Fruit fly (Drosophila melanogaster) whole organism, embryonic: Measurements from ENCODE around the gene Hinfp.

Experiments
- CG10654 ChIP-seq: fragments of 200-800 bp; sonication (Bioruptor generic); optimal IDR thresholded peaks from 2 replicates; lab custom pipeline; 2016; ENCODE audit warnings: missing biosample characterization, missing genetic modification characterization
- CG11456 ChIP-seq: fragments of 200-800 bp; sonication (Bioruptor generic); IDR thresholded peaks from 3 replicates; pipeline ENCODE4 v1.3.6; 2022; ENCODE audit warnings: missing biosample characterization, missing genetic modification characterization
- CG16779 ChIP-seq: fragments of 200-800 bp; sonication (Bioruptor generic); IDR thresholded peaks from 2 replicates; pipeline ENCODE4 v1.3.6; 2022; ENCODE audit warnings: missing biosample characterization, missing genetic modification characterization
- CG16863 ChIP-seq: fragments of 200-800 bp; sonication (Bioruptor generic); optimal IDR thresholded peaks from 3 replicates; lab custom pipeline; 2016; ENCODE audit warnings: missing biosample characterization, missing genetic modification characterization
- CG17359 ChIP-seq: fragments of 200-800 bp; sonication (Bioruptor generic); optimal IDR thresholded peaks from 3 replicates; lab custom pipeline; 2018; ENCODE audit warnings: missing biosample characterization, mild to moderate bottlenecking, missing genetic modification characterization, moderate library complexity
- CG18476 ChIP-seq: fragments of 200-800 bp; sonication (Bioruptor generic); optimal IDR thresholded peaks from 2 replicates; lab custom pipeline; 2016; ENCODE audit warnings: missing biosample characterization, mild to moderate bottlenecking, missing genetic modification characterization
- CG2199 ChIP-seq: fragments of 200-800 bp; sonication (Bioruptor generic); IDR thresholded peaks from 3 replicates; pipeline ENCODE4 v1.3.6; 2022; ENCODE audit warnings: missing biosample characterization, missing genetic modification characterization
- CG2875 ChIP-seq: fragments of 200-800 bp; sonication (Bioruptor generic); optimal IDR thresholded peaks from 2 replicates; lab custom pipeline; 2017; ENCODE audit warnings: missing biosample characterization, mild to moderate bottlenecking, missing genetic modification characterization, missing genetic modification reagents
- CG2889 ChIP-seq: fragments of 200-800 bp; sonication (Bioruptor generic); IDR thresholded peaks from 3 replicates; pipeline ENCODE4 v1.3.6; 2022; ENCODE audit warnings: missing biosample characterization, missing genetic modification characterization
- CG3407 ChIP-seq: fragments of 200-800 bp; sonication (Bioruptor generic); optimal IDR thresholded peaks from 2 replicates; lab custom pipeline; 2018; ENCODE audit warnings: missing biosample characterization, mild to moderate bottlenecking, missing genetic modification characterization
- CG4328 ChIP-seq: fragments of 200-800 bp; sonication (Bioruptor generic); optimal IDR thresholded peaks from 3 replicates; lab custom pipeline; 2017; ENCODE audit warnings: missing biosample characterization, missing genetic modification reagents, missing genetic modification characterization
- CG4360 ChIP-seq: fragments of 200-800 bp; sonication (Bioruptor generic); IDR thresholded peaks from 2 replicates; pipeline ENCODE4 v1.3.6; 2022; ENCODE audit warnings: missing biosample characterization, missing genetic modification characterization
- CG7556 ChIP-seq: fragments of 200-800 bp; sonication (Bioruptor generic); optimal IDR thresholded peaks from 2 replicates; lab custom pipeline; 2017; ENCODE audit warnings: missing biosample characterization, mild to moderate bottlenecking, missing genetic modification characterization
- CG8478 ChIP-seq: fragments of >200 bp; optimal IDR thresholded peaks from 2 replicates; lab custom pipeline; 2018
- CG8924 ChIP-seq: fragments of 200-800 bp; optimal IDR thresholded peaks from 3 replicates; lab custom pipeline; 2019; ENCODE audit warnings: missing biosample characterization, mild to moderate bottlenecking, missing genetic modification characterization, moderate library complexity
- Camta ChIP-seq: fragments of 200-800 bp; sonication (Bioruptor generic); optimal IDR thresholded peaks from 2 replicates; lab custom pipeline; 2016; ENCODE audit warnings: missing biosample characterization, missing genetic modification characterization
- E2f1 ChIP-seq: fragments of 200-800 bp; sonication (Bioruptor generic); IDR thresholded peaks from 2 replicates; pipeline ENCODE4 v1.3.6; 2022; ENCODE audit warnings: missing biosample characterization, missing genetic modification characterization
- ERR ChIP-seq: fragments of 200-800 bp; sonication (Bioruptor generic); optimal IDR thresholded peaks from 2 replicates; lab custom pipeline; 2016; ENCODE audit warnings: missing biosample characterization, missing genetic modification characterization
- Ets97D ChIP-seq: fragments of 200-800 bp; sonication (Bioruptor generic); optimal IDR thresholded peaks from 3 replicates; lab custom pipeline; 2016; ENCODE audit warnings: missing biosample characterization, missing genetic modification characterization
- Gug ChIP-seq: fragments of 200-800 bp; sonication (Bioruptor generic); IDR thresholded peaks from 4 replicates; pipeline ENCODE4 v1.3.6; 2022; ENCODE audit warnings: missing biosample characterization, missing genetic modification characterization
- H2.0 ChIP-seq: fragments of 200-800 bp; sonication (Bioruptor generic); IDR thresholded peaks from 2 replicates; pipeline ENCODE4 v1.3.6; 2022; ENCODE audit warnings: missing biosample characterization, missing genetic modification characterization
- Hmx ChIP-seq: fragments of 200-800 bp; sonication (Bioruptor generic); optimal IDR thresholded peaks from 2 replicates; lab custom pipeline; 2016; ENCODE audit warnings: missing biosample characterization, missing genetic modification characterization
- Hr51 ChIP-seq, 2 experiments: fragments of 200-800 bp; sonication (Bioruptor generic); optimal IDR thresholded peaks; 2 replicates in 1 of 2; 3 replicates in 1 of 2; lab custom pipeline; 2016 to 2018; ENCODE audit warnings: missing biosample characterization in 2 of 2, missing genetic modification characterization in 2 of 2, mild to moderate bottlenecking in 1 of 2, moderate library complexity in 1 of 2
- Lhr ChIP-seq: fragments of 200-800 bp; sonication (Bioruptor generic); optimal IDR thresholded peaks from 3 replicates; lab custom pipeline; 2017; ENCODE audit warnings: mild to moderate bottlenecking, missing biosample characterization, missing genetic modification reagents, missing genetic modification characterization
- NC2β ChIP-seq: fragments of 200-800 bp; sonication (Bioruptor generic); optimal IDR thresholded peaks from 2 replicates; lab custom pipeline; 2016; ENCODE audit warnings: missing biosample characterization, missing genetic modification characterization
- Ptx1 ChIP-seq: fragments of 200-800 bp; sonication (Bioruptor generic); IDR thresholded peaks from 2 replicates; pipeline ENCODE4 v1.3.6; 2022; ENCODE audit warnings: missing biosample characterization, missing genetic modification characterization
- Rfx ChIP-seq: fragments of 200-800 bp; sonication (Bioruptor generic); IDR thresholded peaks from 2 replicates; pipeline ENCODE4 v1.3.6; 2022; ENCODE audit warnings: missing biosample characterization, missing genetic modification characterization
- Spps ChIP-seq: fragments of 200-800 bp; sonication (Bioruptor generic); optimal IDR thresholded peaks from 2 replicates; lab custom pipeline; 2018; ENCODE audit warnings: missing biosample characterization, mild to moderate bottlenecking, missing genetic modification characterization
- ac ChIP-seq: fragments of 200-800 bp; sonication (Bioruptor generic); optimal IDR thresholded peaks from 3 replicates; lab custom pipeline; 2017; ENCODE audit warnings: missing biosample characterization, mild to moderate bottlenecking, missing genetic modification characterization
- ap ChIP-seq: fragments of 200-800 bp; sonication (Bioruptor generic); IDR thresholded peaks from 2 replicates; pipeline ENCODE4 v1.3.6; 2022; ENCODE audit warnings: missing biosample characterization, missing genetic modification characterization
- az2 ChIP-seq: fragments of 200-800 bp; sonication (Bioruptor generic); optimal IDR thresholded peaks from 3 replicates; lab custom pipeline; 2016; ENCODE audit warnings: missing biosample characterization, missing genetic modification characterization
- chinmo ChIP-seq: fragments of 200-800 bp; sonication (Bioruptor generic); IDR thresholded peaks from 4 replicates; pipeline ENCODE4 v1.3.6; 2022; ENCODE audit warnings: missing biosample characterization, missing genetic modification characterization; ENCODE audit not compliant: partially characterized antibody
- corto ChIP-seq: fragments of 200-800 bp; sonication (Bioruptor generic); optimal IDR thresholded peaks from 2 replicates; lab custom pipeline; 2016; ENCODE audit warnings: missing biosample characterization, mild to moderate bottlenecking, missing genetic modification characterization, moderate library complexity
- da ChIP-seq: fragments of 200-800 bp; sonication (Bioruptor generic); optimal IDR thresholded peaks from 2 replicates; lab custom pipeline; 2016; ENCODE audit warnings: missing biosample characterization, missing genetic modification characterization
- dimm ChIP-seq: fragments of 200-800 bp; sonication (Bioruptor generic); IDR thresholded peaks from 2 replicates; pipeline ENCODE4 v1.3.6; 2022; ENCODE audit warnings: missing biosample characterization, missing genetic modification characterization
- gce ChIP-seq: fragments of 200-800 bp; sonication (Bioruptor generic); IDR thresholded peaks from 3 replicates; pipeline ENCODE4 v1.3.6; 2022; ENCODE audit warnings: missing biosample characterization, missing genetic modification characterization
- gt ChIP-seq: fragments of 200-800 bp; sonication (Bioruptor generic); IDR thresholded peaks from 2 replicates; pipeline ENCODE4 v1.3.6; 2022; ENCODE audit warnings: missing biosample characterization, missing genetic modification characterization
- jigr1 ChIP-seq: fragments of 200-800 bp; sonication (Bioruptor generic); IDR thresholded peaks from 3 replicates; pipeline ENCODE4 v1.3.6; 2022; ENCODE audit warnings: missing biosample characterization, missing genetic modification characterization
- nau ChIP-seq: fragments of 200-800 bp; sonication (Bioruptor generic); optimal IDR thresholded peaks from 3 replicates; lab custom pipeline; 2017; ENCODE audit warnings: missing biosample characterization, mild to moderate bottlenecking, missing genetic modification characterization, missing genetic modification reagents
- nom ChIP-seq: fragments of 200-800 bp; sonication (Bioruptor generic); optimal IDR thresholded peaks from 2 replicates; lab custom pipeline; 2017; ENCODE audit warnings: missing biosample characterization, missing genetic modification characterization, mild to moderate bottlenecking, moderate library complexity, missing genetic modification reagents
- p53 ChIP-seq: fragments of 200-800 bp; sonication (Bioruptor generic); optimal IDR thresholded peaks from 2 replicates; lab custom pipeline; 2016; ENCODE audit warnings: missing biosample characterization, missing genetic modification characterization
- pfk ChIP-seq: fragments of 200-800 bp; sonication (Bioruptor generic); optimal IDR thresholded peaks from 2 replicates; lab custom pipeline; 2018; ENCODE audit warnings: missing biosample characterization, mild to moderate bottlenecking, missing genetic modification characterization, moderate library complexity
- ranshi ChIP-seq: fragments of 200-800 bp; sonication (Bioruptor generic); IDR thresholded peaks from 2 replicates; pipeline ENCODE4 v1.3.6; 2022; ENCODE audit warnings: missing biosample characterization, missing genetic modification characterization
- repo ChIP-seq: fragments of 200-800 bp; sonication (Bioruptor generic); optimal IDR thresholded peaks from 2 replicates; lab custom pipeline; 2016; ENCODE audit warnings: missing biosample characterization, missing genetic modification characterization
- sd ChIP-seq: fragments of 200-800 bp; sonication (Bioruptor generic); optimal IDR thresholded peaks from 3 replicates; lab custom pipeline; 2018; ENCODE audit warnings: missing biosample characterization, mild to moderate bottlenecking, missing genetic modification characterization, moderate library complexity
- sqz ChIP-seq: fragments of 200-800 bp; sonication (Bioruptor generic); optimal IDR thresholded peaks from 3 replicates; lab custom pipeline; 2018; ENCODE audit warnings: missing biosample characterization, mild to moderate bottlenecking, missing genetic modification characterization
- sr ChIP-seq: fragments of 200-800 bp; sonication (Bioruptor generic); IDR thresholded peaks from 3 replicates; pipeline ENCODE4 v1.3.6; 2022; ENCODE audit warnings: missing biosample characterization, missing genetic modification characterization
- trem ChIP-seq: fragments of 200-800 bp; optimal IDR thresholded peaks from 3 replicates; lab custom pipeline; 2019; ENCODE audit warnings: missing biosample characterization, mild to moderate bottlenecking, missing genetic modification characterization, moderate library complexity
- trh ChIP-seq: fragments of 200-800 bp; sonication (Bioruptor generic); optimal IDR thresholded peaks from 2 replicates; lab custom pipeline; 2016; ENCODE audit warnings: missing biosample characterization, missing genetic modification characterization
- twi ChIP-seq: fragments of 200-800 bp; optimal IDR thresholded peaks from 2 replicates; lab custom pipeline; 2019; ENCODE audit warnings: missing biosample characterization, mild to moderate bottlenecking, missing genetic modification characterization, moderate library complexity
- vnd ChIP-seq: fragments of 200-800 bp; sonication (Bioruptor generic); IDR thresholded peaks from 3 replicates; pipeline ENCODE4 v1.3.6; 2022; ENCODE audit warnings: missing biosample characterization, missing genetic modification characterization; ENCODE audit not compliant: partially characterized antibody
- vvl ChIP-seq: fragments of 200-800 bp; sonication (Bioruptor generic); IDR thresholded peaks from 2 replicates; pipeline ENCODE4 v1.3.6; 2022; ENCODE audit warnings: missing biosample characterization, missing genetic modification characterization

The Hinfp gene

DNA sequence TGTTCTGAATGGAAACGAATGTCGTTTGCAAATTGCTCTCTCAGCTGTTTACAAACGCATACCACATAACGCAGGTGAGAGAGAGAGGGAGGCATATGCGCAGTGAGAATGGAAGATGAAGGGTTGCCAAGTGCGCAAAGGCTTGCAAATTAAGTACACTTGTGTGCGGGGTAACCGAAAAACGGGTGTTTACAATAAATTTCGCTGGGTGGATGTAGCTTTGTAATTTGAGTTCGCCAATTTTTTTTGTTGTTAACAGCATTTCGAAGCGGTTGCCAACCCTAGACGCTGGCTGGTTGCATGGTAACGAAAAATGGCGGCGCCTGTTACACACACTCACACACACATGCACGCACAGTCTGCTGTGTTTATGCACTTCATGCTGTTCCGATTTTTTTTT, 29.6 kb downstream of the Hinfp start (continued):
- TF ChIP-seq sr (GFP tag; lab: Robert Waterston, UW) (peak; percentile 91; the same call in 2 of the 3 replicates), az2 (GFP tag; lab: Kevin White, UChicago) (peak; percentile 94), Ets97D (GFP tag; lab: Kevin White, UChicago) (peak; percentile 71), ac (GFP tag; lab: Kevin White, UChicago) (peak; percentile 77), NC2β (peak; percentile 91), CG11456 (GFP tag; lab: Robert Waterston, UW) (peak; percentile 97), CG3407 (GFP tag; lab: Kevin White, UChicago) (peak; percentile 93), p53 (GFP tag; lab: Kevin White, UChicago) (peak; percentile 81), repo (GFP tag; lab: Kevin White, UChicago) (peak; percentile 95), pfk (GFP tag; lab: Kevin White, UChicago) (peak; percentile 69), corto (GFP tag; lab: Kevin White, UChicago) (peak; percentile 90), nom (GFP tag; lab: Kevin White, UChicago) (peak; percentile 96), CG2875 (peak; percentile 96), CG17359 (tag; lab: Kevin White, UChicago) (peak; percentile 97), H2.0 (peak; percentile 96), Rfx (GFP tag; lab: Robert Waterston, UW) (peak; percentile 98), trh (peak; percentile 67), Gug (GFP tag; lab: Robert Waterston, UW) (peak; percentile 95), gt (GFP tag; lab: Robert Waterston, UW) (peak; percentile 86), trem (tag; lab: Kevin White, UChicago) (peak; percentile 74), chinmo (GFP tag; lab: Robert Waterston, UW) (peak; percentile 75; the same call in 1 of the 4 replicates), CG10654 (GFP tag; lab: Kevin White, UChicago) (peak; percentile 92), Hmx (GFP tag; lab: Kevin White, UChicago) (peak; percentile 54), CG2199 (peak; percentile 97), CG4328 (GFP tag; lab: Kevin White, UChicago) (peak; percentile 93), vvl (GFP tag; lab: Robert Waterston, UW) (peak; percentile 98), twi (tag; lab: Kevin White, UChicago) (peak; percentile 81), vnd (GFP tag; lab: Robert Waterston, UW) (no peak), ap (GFP tag; lab: Robert Waterston, UW) (peak; percentile 95), gce (peak; percentile 97), ERR (GFP tag; lab: Kevin White, UChicago) (peak; percentile 88), CG16779 (GFP tag; lab: Robert Waterston, UW) (peak; percentile 94), Lhr (GFP tag; lab: Kevin White, UChicago) (peak; percentile 89), CG16863 (GFP tag; lab: Kevin White, UChicago) (peak; percentile 94), sqz (peak; percentile 94), Hr51 (GFP tag; optimal IDR thresholded peaks at IDR 0.05; lab: Kevin White, UChicago) (peak; percentile 94 to 95), dimm (GFP tag; lab: Robert Waterston, UW) (peak; percentile 88), Spps (tag; lab: Kevin White, UChicago) (peak; percentile 81), nau (GFP tag; lab: Kevin White, UChicago) (no peak), CG2889 (GFP tag; lab: Robert Waterston, UW) (peak; percentile 92), sd (tag; lab: Kevin White, UChicago) (peak; percentile 85), CG7556 (GFP tag; lab: Kevin White, UChicago) (peak; percentile 92), da (GFP tag; lab: Kevin White, UChicago) (peak; percentile 87), Camta (GFP tag; lab: Kevin White, UChicago) (peak; percentile 89), CG18476 (GFP tag; lab: Kevin White, UChicago) (peak; percentile 92), CG4360 (GFP tag; lab: Robert Waterston, UW) (peak; percentile 83), ranshi (peak; percentile 97), CG8478 (lab: Kevin White, UChicago) (no peak), Ptx1 (GFP tag; lab: Robert Waterston, UW) (peak; percentile 96), E2f1 (peak; percentile 96), jigr1 (GFP tag; lab: Robert Waterston, UW) (peak; percentile 87), CG8924 (tag; lab: Kevin White, UChicago) (peak; percentile 91)
